Worm (Caenorhabditis elegans) whole organism, midembryonic: ENCODE results near the gene srxa-15.

Experiments
- T22C8.4 ChIP-seq: fragments of 200-800 bp; sonication (Bioruptor generic); IDR thresholded peaks from 2 replicates; pipeline ENCODE4 v1.3.6; 2022; ENCODE audit warnings: missing genetic modification characterization, missing compliant biosample characterization
- cog-1 ChIP-seq: sonication (generic microtip); optimal IDR thresholded peaks from 2 replicates; lab custom pipeline; 2016; ENCODE audit warnings: missing genetic modification characterization, missing compliant biosample characterization
- flt-1 ChIP-seq: fragments of 200-800 bp; sonication (Bioruptor generic); IDR thresholded peaks from 2 replicates; pipeline ENCODE4 v1.3.6; 2022; ENCODE audit warnings: missing genetic modification characterization, missing compliant biosample characterization
- klf-2 ChIP-seq: fragments of 200-800 bp; sonication (Bioruptor generic); conservative IDR thresholded peaks from 2 replicates; pipeline ENCODE4 v1.3.6; 2022; ENCODE audit warnings: missing genetic modification reagents, missing genetic modification characterization, missing compliant biosample characterization
- med-1 ChIP-seq: sonication (generic microtip); optimal IDR thresholded peaks from 2 replicates; lab custom pipeline; 2017; ENCODE audit warnings: missing genetic modification characterization, mild to moderate bottlenecking, missing compliant biosample characterization, antibody characterized with exemption, missing genetic modification reagents; ENCODE audit not compliant: insufficient read depth
- ref-1 ChIP-seq: fragments of 200-800 bp; sonication (Bioruptor generic); conservative IDR thresholded peaks from 2 replicates; pipeline ENCODE4 v1.3.6; 2022; ENCODE audit warnings: missing genetic modification reagents, missing genetic modification characterization, missing compliant biosample characterization
- tab-1 ChIP-seq: fragments of 200-800 bp; sonication (Bioruptor generic); IDR thresholded peaks from 2 replicates; pipeline ENCODE4 v1.3.6; 2022; ENCODE audit warnings: missing genetic modification characterization, missing compliant biosample characterization
- ztf-23 ChIP-seq: fragments of 200-800 bp; sonication (Bioruptor generic); IDR thresholded peaks from 2 replicates; pipeline ENCODE4 v1.3.6; 2022; ENCODE audit warnings: missing genetic modification reagents, missing genetic modification characterization, missing compliant biosample characterization
- ztf-29 ChIP-seq: fragments of 200-800 bp; sonication (Bioruptor generic); IDR thresholded peaks from 2 replicates; pipeline ENCODE4 v1.3.6; 2022; ENCODE audit warnings: missing genetic modification reagents, missing genetic modification characterization, missing compliant biosample characterization

The srxa-15 gene

DNA sequence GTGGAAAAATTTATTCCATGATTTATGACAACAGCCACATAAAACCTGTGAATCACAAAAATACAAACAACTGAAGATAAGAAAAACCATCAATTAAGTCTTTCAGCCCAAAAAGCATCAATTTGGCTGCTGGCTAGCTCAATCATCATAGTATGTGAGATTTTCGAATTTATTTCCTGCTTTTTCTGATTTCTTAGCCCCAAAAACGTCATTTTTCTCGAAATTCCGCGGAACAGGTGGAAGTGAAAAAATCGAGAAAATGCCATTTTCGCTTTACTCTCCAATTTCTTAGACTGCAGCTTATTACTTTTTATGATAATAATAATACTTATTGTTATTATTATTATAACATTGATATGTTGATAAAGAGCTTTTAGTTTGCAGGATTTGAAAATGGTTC, at the start of gene srxa-15:
srxa-15 (plus strand) TSS at position 301 of the 400 bp plus-strand sequence.
- TF ChIP-seq flt-1 (GFP tag; lab: Robert Waterston, UW) = no peak
- TF ChIP-seq ztf-23 (GFP tag; lab: Robert Waterston, UW) = no peak
- TF ChIP-seq T22C8.4 (GFP tag; lab: Robert Waterston, UW) = no peak
- TF ChIP-seq ztf-29 (GFP tag; lab: Robert Waterston, UW) = no peak
- TF ChIP-seq tab-1 (GFP tag; lab: Robert Waterston, UW) = no peak
- TF ChIP-seq med-1 (GFP tag; lab: Kevin White, UChicago) = no peak

DNA sequence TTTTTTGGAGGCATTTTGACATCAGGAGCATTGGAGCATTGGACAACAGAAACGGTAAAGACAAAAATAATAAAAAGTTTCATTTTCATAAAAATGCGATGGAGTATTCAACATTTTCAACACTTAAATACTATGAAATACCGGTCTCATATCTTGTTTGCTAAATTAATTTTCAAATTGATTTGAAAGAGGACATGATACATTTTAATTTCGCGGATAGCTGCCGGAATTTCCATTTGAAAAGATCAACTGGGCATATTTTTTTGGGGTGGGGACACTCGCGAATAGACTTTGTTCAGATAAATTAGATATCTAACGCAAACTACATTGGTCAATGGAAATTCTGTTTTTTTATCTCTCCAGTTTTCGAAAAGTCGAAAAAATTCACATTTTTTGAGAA, 47.2 kb upstream of the srxa-15 start, which contains the start of gene F26F2.10:
F26F2.10 (minus strand) TSS at position 101 of the 400 bp plus-strand sequence.
- TF ChIP-seq cog-1 (tag; lab: Kevin White, UChicago) (no peak), klf-2 (GFP tag; lab: Robert Waterston, UW) (no peak), tab-1 (GFP tag; lab: Robert Waterston, UW) (no peak), ref-1 (GFP tag; lab: Robert Waterston, UW) (no peak)

ce11 chrV:20595653-20596052, 46.3 kb upstream of the srxa-15 start, which contains the start of gene F26F2.11:
Gene F26F2.11, minus strand, starts transcription at chrV:20595753.
- TF ChIP-seq ztf-23 (GFP tag; lab: Robert Waterston, UW) = no peak
- no peak for TF ChIP-seq med-1 (GFP tag; lab: Kevin White, UChicago)
- no peak for TF ChIP-seq tab-1 (GFP tag; lab: Robert Waterston, UW)
- no peak for TF ChIP-seq flt-1 (GFP tag; lab: Robert Waterston, UW)

ce11 chrV:20597076-20597475, 44.9 kb upstream of the srxa-15 start, which contains the start of gene F46B3.1:
Gene F46B3.1, minus strand, starts transcription at chrV:20597176.
- TF ChIP-seq med-1 (GFP tag; lab: Kevin White, UChicago) = no peak
- TF ChIP-seq ztf-23 (GFP tag; lab: Robert Waterston, UW) = no peak
- TF ChIP-seq flt-1 (GFP tag; lab: Robert Waterston, UW) = no peak
- no peak for TF ChIP-seq klf-2 (GFP tag; lab: Robert Waterston, UW)

DNA sequence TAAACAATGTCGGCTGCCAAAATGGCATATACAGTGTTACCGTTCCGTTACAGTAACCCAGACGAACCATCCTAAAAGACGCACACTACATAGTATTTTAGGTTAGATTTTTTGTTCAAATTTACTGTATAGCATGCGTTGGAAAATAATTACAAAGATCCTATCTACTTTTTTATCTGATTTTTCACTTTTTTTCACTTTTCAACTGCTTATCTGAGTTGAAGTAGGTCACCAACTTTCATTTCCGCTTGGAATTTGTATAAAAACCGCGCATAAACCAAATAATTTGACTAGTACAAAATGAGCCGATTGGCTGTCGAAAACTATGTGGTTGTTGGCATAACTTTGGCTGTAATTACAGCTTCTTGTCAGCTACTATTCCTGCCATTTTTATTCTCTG, 42.2 kb upstream of the srxa-15 start, which contains the start of gene col-163:
col-163 (plus strand) TSS at position 301 of the 400 bp plus-strand sequence.
- TF ChIP-seq cog-1 (tag; lab: Kevin White, UChicago) = no peak
- TF ChIP-seq T22C8.4 (GFP tag; lab: Robert Waterston, UW) = no peak
- TF ChIP-seq ztf-23 (GFP tag; lab: Robert Waterston, UW) = no peak
- no peak for TF ChIP-seq tab-1 (GFP tag; lab: Robert Waterston, UW)
- TF ChIP-seq med-1 (GFP tag; lab: Kevin White, UChicago) = no peak
- no peak for TF ChIP-seq flt-1 (GFP tag; lab: Robert Waterston, UW)
- no peak for TF ChIP-seq ztf-29 (GFP tag; lab: Robert Waterston, UW)
- TF ChIP-seq klf-2 (GFP tag; lab: Robert Waterston, UW) = no peak
- TF ChIP-seq ref-1 (GFP tag; lab: Robert Waterston, UW) = no peak

- TF ChIP-seq T22C8.4 (GFP tag; lab: Robert Waterston, UW) (no peak), klf-2 (GFP tag; lab: Robert Waterston, UW) (no peak), flt-1 (GFP tag; lab: Robert Waterston, UW) (no peak), ref-1 (GFP tag; lab: Robert Waterston, UW) (no peak), med-1 (GFP tag; lab: Kevin White, UChicago) (no peak), ztf-29 (GFP tag; lab: Robert Waterston, UW) (no peak), tab-1 (GFP tag; lab: Robert Waterston, UW) (no peak), cog-1 (tag; lab: Kevin White, UChicago) (no peak), ztf-23 (GFP tag; lab: Robert Waterston, UW) (no peak)
These were observed 41.3 kb upstream of the srxa-15 start for ce11 chrV:20600704-20601103.

DNA sequence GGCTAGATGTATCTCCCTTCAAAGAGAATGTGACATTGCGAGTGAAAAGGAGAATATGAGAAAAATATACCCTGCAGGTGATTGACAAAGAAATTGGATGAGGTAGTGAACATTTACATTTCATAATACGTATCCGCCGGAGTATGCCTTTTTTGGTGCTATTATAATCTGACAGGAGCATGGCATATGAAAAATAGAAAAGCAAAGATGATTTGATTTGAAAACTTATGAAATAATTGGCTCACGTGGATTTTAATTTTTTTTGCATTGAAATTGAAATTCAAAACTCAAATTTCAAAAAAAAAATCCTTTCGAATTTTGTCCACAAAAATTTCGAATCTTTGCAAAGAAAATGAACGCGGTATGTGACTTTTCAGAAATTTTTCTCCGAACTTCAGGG, 39.0 kb upstream of the srxa-15 start, which contains the start of gene ttr-11:
ttr-11 (plus strand) TSS at position 301 of the 400 bp plus-strand sequence.
- TF ChIP-seq ref-1 (GFP tag; lab: Robert Waterston, UW) = no peak
- TF ChIP-seq med-1 (GFP tag; lab: Kevin White, UChicago) = no peak

DNA sequence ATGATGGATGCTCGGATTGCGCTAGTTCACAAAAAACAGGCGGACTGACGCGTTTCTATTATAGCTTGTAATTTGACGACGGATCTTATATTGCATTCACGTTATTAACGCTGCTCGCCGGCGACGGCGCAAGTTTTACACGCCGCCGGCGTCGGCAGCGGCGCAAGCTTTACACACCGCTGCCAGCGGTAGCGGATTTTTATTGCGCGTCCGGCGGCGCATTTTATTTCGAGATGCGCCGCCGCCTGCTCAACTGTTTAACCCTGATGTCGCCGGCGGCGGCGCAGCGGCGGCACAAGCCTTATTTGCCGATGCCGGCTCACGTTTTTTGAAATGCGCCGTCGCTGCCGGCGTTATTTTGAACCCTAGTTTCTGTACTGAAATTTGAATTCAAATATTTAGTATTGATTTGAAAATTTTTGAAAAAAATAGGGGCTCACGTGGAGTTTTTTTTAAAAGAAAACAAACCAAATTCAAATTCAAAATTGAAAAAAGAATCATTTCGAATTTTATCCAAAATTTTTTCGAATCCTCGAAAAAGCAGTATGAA, 37.3 kb upstream of the srxa-15 start, which contains the start of gene ttr-57:
ttr-57 (plus strand) TSS at position 500 of the 550 bp plus-strand sequence.
- TF ChIP-seq ref-1 (GFP tag; lab: Robert Waterston, UW) (no peak), klf-2 (GFP tag; lab: Robert Waterston, UW) (no peak), T22C8.4 (GFP tag; lab: Robert Waterston, UW) (no peak), med-1 (GFP tag; lab: Kevin White, UChicago) (no peak), cog-1 (tag; lab: Kevin White, UChicago) (no peak), ztf-23 (GFP tag; lab: Robert Waterston, UW) (no peak), flt-1 (GFP tag; lab: Robert Waterston, UW) (no peak), tab-1 (GFP tag; lab: Robert Waterston, UW) (no peak)

DNA sequence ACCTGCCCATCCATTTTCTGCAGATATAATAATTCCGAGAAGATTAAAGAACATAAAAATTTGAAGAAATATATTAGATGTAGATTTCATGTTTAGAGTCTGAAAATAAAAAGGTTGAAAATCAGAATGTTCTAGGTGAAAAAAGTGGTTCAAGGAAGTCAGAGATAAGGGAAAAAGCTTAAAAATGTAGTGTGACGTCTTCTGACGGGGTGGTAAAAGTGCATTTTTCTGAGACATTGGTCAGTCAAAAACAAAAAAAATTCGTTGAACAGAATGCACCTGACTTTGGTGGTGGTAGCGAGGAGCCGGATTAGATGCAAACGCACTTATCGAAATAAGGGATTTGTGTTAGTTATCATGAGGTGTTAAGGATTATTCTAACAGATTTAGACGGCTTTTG, 35.4 kb upstream of the srxa-15 start, which contains the start of gene F46B3.23:
F46B3.23 (minus strand) TSS at position 101 of the 400 bp plus-strand sequence.
- TF ChIP-seq ref-1 (GFP tag; lab: Robert Waterston, UW) = no peak
- TF ChIP-seq flt-1 (GFP tag; lab: Robert Waterston, UW) = no peak
- no peak for TF ChIP-seq klf-2 (GFP tag; lab: Robert Waterston, UW)
- no peak for TF ChIP-seq med-1 (GFP tag; lab: Kevin White, UChicago)
- no peak for TF ChIP-seq T22C8.4 (GFP tag; lab: Robert Waterston, UW)
- no peak for TF ChIP-seq cog-1 (tag; lab: Kevin White, UChicago)
- no peak for TF ChIP-seq ztf-23 (GFP tag; lab: Robert Waterston, UW)
- TF ChIP-seq ztf-29 (GFP tag; lab: Robert Waterston, UW) = no peak
- TF ChIP-seq tab-1 (GFP tag; lab: Robert Waterston, UW) = no peak
